Fruit fly (Drosophila melanogaster) whole organism, embryonic: ENCODE measurements around the gene CG3630.

ENCODE experiments used
- Abd-B ChIP-seq: fragments of 200-800 bp; sonication (Bioruptor generic); optimal IDR thresholded peaks from 2 replicates; lab custom pipeline; 2018; ENCODE audit warnings: missing biosample characterization, mild to moderate bottlenecking, missing genetic modification characterization, moderate library complexity
- Awh ChIP-seq: fragments of 200-800 bp; sonication (Bioruptor generic); IDR thresholded peaks from 2 replicates; pipeline ENCODE4, ENCODE4 v1.3.6; 2022; ENCODE audit warnings: missing biosample characterization, missing genetic modification characterization
- Bdp1 ChIP-seq: fragments of 200-800 bp; sonication (Bioruptor generic); optimal IDR thresholded peaks from 3 replicates; lab custom pipeline; 2016; ENCODE audit warnings: missing biosample characterization, missing genetic modification characterization
- BtbVII ChIP-seq: fragments of 200-800 bp; sonication (Bioruptor generic); optimal IDR thresholded peaks from 3 replicates; lab custom pipeline; 2017; ENCODE audit warnings: missing biosample characterization, mild to moderate bottlenecking, missing genetic modification characterization
- CG12299 ChIP-seq: fragments of 200-800 bp; sonication (Bioruptor generic); optimal IDR thresholded peaks from 2 replicates; lab custom pipeline; 2018; ENCODE audit warnings: missing biosample characterization, mild to moderate bottlenecking, missing genetic modification characterization
- CG12769 ChIP-seq: fragments of 200-800 bp; sonication (Bioruptor generic); optimal IDR thresholded peaks from 2 replicates; lab custom pipeline; 2019; ENCODE audit warnings: missing biosample characterization, mild to moderate bottlenecking, missing genetic modification characterization, moderate library complexity
- CG13775 ChIP-seq: fragments of 200-800 bp; sonication (Bioruptor generic); optimal IDR thresholded peaks from 3 replicates; lab custom pipeline; 2017; ENCODE audit warnings: missing biosample characterization, mild to moderate bottlenecking, missing genetic modification characterization
- CG13894 ChIP-seq: fragments of 200-800 bp; sonication (Bioruptor generic); optimal IDR thresholded peaks from 3 replicates; lab custom pipeline; 2018; ENCODE audit warnings: missing biosample characterization, mild to moderate bottlenecking, missing genetic modification characterization, moderate library complexity
- CG16779 ChIP-seq: fragments of 200-800 bp; sonication (Bioruptor generic); IDR thresholded peaks from 2 replicates; pipeline ENCODE4 v1.3.6; 2022; ENCODE audit warnings: missing biosample characterization, missing genetic modification characterization
- CG17359 ChIP-seq: fragments of 200-800 bp; sonication (Bioruptor generic); optimal IDR thresholded peaks from 3 replicates; lab custom pipeline; 2018; ENCODE audit warnings: missing biosample characterization, mild to moderate bottlenecking, missing genetic modification characterization, moderate library complexity
- CG17385 ChIP-seq: fragments of 200-800 bp; sonication (Bioruptor generic); optimal IDR thresholded peaks from 3 replicates; lab custom pipeline; 2018; ENCODE audit warnings: missing biosample characterization, mild to moderate bottlenecking, missing genetic modification characterization
- CG18262 ChIP-seq: fragments of 200-800 bp; optimal IDR thresholded peaks from 3 replicates; lab custom pipeline; 2019; ENCODE audit warnings: missing biosample characterization, mild to moderate bottlenecking, missing genetic modification characterization, moderate library complexity
- CG31388 ChIP-seq: fragments of 200-800 bp; sonication (Bioruptor generic); optimal IDR thresholded peaks from 2 replicates; lab custom pipeline; 2016; ENCODE audit warnings: missing biosample characterization, missing genetic modification characterization
- CG32772 ChIP-seq: fragments of 200-800 bp; sonication (Bioruptor generic); IDR thresholded peaks from 2 replicates; pipeline ENCODE4 v1.3.6; 2022; ENCODE audit warnings: missing biosample characterization, missing genetic modification characterization
- CG34224 ChIP-seq: fragments of 200-800 bp; sonication (Bioruptor generic); IDR thresholded peaks from 3 replicates; pipeline ENCODE4 v1.3.6; 2022; ENCODE audit warnings: missing biosample characterization, missing genetic modification characterization; ENCODE audit not compliant: partially characterized antibody
- CG34376 ChIP-seq: fragments of 200-800 bp; sonication (Bioruptor generic); optimal IDR thresholded peaks from 2 replicates; lab custom pipeline; 2018; ENCODE audit warnings: missing biosample characterization, mild to moderate bottlenecking, missing genetic modification characterization
- CG3995 ChIP-seq: fragments of 200-800 bp; sonication (Bioruptor generic); optimal IDR thresholded peaks from 3 replicates; lab custom pipeline; 2016; ENCODE audit warnings: missing biosample characterization, missing genetic modification characterization
- CG5180 ChIP-seq: fragments of 200-800 bp; sonication (Bioruptor generic); optimal IDR thresholded peaks from 3 replicates; lab custom pipeline; 2017; ENCODE audit warnings: missing biosample characterization, missing genetic modification characterization, mild to moderate bottlenecking, moderate library complexity, missing genetic modification reagents
- CG7987 ChIP-seq: fragments of 200-800 bp; sonication (Bioruptor generic); optimal IDR thresholded peaks from 2 replicates; lab custom pipeline; 2018; ENCODE audit warnings: missing biosample characterization, mild to moderate bottlenecking, missing genetic modification characterization, moderate library complexity
- CG8359 ChIP-seq: fragments of 200-800 bp; sonication (Bioruptor generic); optimal IDR thresholded peaks from 2 replicates; lab custom pipeline; 2017; ENCODE audit warnings: missing biosample characterization, mild to moderate bottlenecking, missing genetic modification characterization, borderline replicate concordance
- Camta ChIP-seq: fragments of 200-800 bp; sonication (Bioruptor generic); optimal IDR thresholded peaks from 2 replicates; lab custom pipeline; 2016; ENCODE audit warnings: missing biosample characterization, missing genetic modification characterization
- D ChIP-seq, 2 experiments: fragments of 200-800 bp in 1 of 2; fragments of >200 bp in 1 of 2; sonication (Bioruptor generic) in 1 of 2; optimal IDR thresholded peaks; 2 replicates in 1 of 2; 3 replicates in 1 of 2; lab custom pipeline; 2017; ENCODE audit warnings: mild to moderate bottlenecking in 1 of 2, missing biosample characterization in 1 of 2, missing genetic modification characterization in 1 of 2, missing genetic modification reagents in 1 of 2
- Doc3 ChIP-seq: fragments of 200-800 bp; sonication (Bioruptor generic); IDR thresholded peaks from 3 replicates; pipeline ENCODE4 v1.3.6; 2022; ENCODE audit warnings: missing biosample characterization, missing genetic modification characterization; ENCODE audit not compliant: partially characterized antibody
- HLH54F ChIP-seq: fragments of 200-800 bp; sonication (Bioruptor generic); optimal IDR thresholded peaks from 3 replicates; lab custom pipeline; 2016; ENCODE audit warnings: missing biosample characterization, missing genetic modification characterization
- Hand ChIP-seq: fragments of 200-800 bp; sonication (Bioruptor generic); optimal IDR thresholded peaks from 2 replicates; lab custom pipeline; 2017; ENCODE audit warnings: mild to moderate bottlenecking, missing biosample characterization, missing genetic modification reagents, missing genetic modification characterization
- Hr78 ChIP-seq, 2 experiments: fragments of 200-800 bp in 1 of 2; fragments of >200 bp in 1 of 2; sonication (Bioruptor generic) in 1 of 2; optimal IDR thresholded peaks; 2 replicates each; lab custom pipeline; 2017 to 2019; ENCODE audit warnings: missing biosample characterization in 2 of 2, missing genetic modification characterization in 2 of 2, mild to moderate bottlenecking in 1 of 2, moderate library complexity in 1 of 2
- Mad ChIP-seq: fragments of 200-800 bp; sonication (Bioruptor generic); optimal IDR thresholded peaks from 2 replicates; lab custom pipeline; 2016; ENCODE audit warnings: missing biosample characterization, missing genetic modification characterization
- Myb ChIP-seq: fragments of 200-800 bp; sonication (Bioruptor generic); optimal IDR thresholded peaks from 2 replicates; lab custom pipeline; 2016; ENCODE audit warnings: missing biosample characterization, missing genetic modification characterization
- Nf-YA ChIP-seq: fragments of 200-800 bp; sonication (Bioruptor generic); IDR thresholded peaks from 2 replicates; pipeline ENCODE4 v1.3.6; 2022; ENCODE audit warnings: missing biosample characterization, missing genetic modification characterization
- Oaz ChIP-seq: fragments of 200-800 bp; sonication (Bioruptor generic); IDR thresholded peaks from 2 replicates; pipeline ENCODE4 v1.3.6; 2022; ENCODE audit warnings: missing biosample characterization, missing genetic modification characterization
- Opbp ChIP-seq: fragments of 200-800 bp; sonication (Bioruptor generic); IDR thresholded peaks from 3 replicates; pipeline ENCODE4 v1.3.6; 2022; ENCODE audit warnings: missing biosample characterization, missing genetic modification characterization; ENCODE audit not compliant: partially characterized antibody
- Pdp1 ChIP-seq, 2 experiments: fragments of 200-800 bp; sonication (Bioruptor generic); optimal IDR thresholded peaks; 3 replicates each; lab custom pipeline; 2016; ENCODE audit warnings: missing biosample characterization in 2 of 2, missing genetic modification characterization in 2 of 2, mild to moderate bottlenecking in 1 of 2, moderate library complexity in 1 of 2
- Rfx ChIP-seq: fragments of 200-800 bp; sonication (Bioruptor generic); IDR thresholded peaks from 2 replicates; pipeline ENCODE4 v1.3.6; 2022; ENCODE audit warnings: missing biosample characterization, missing genetic modification characterization
- chinmo ChIP-seq: fragments of 200-800 bp; sonication (Bioruptor generic); IDR thresholded peaks from 4 replicates; pipeline ENCODE4 v1.3.6; 2022; ENCODE audit warnings: missing biosample characterization, missing genetic modification characterization; ENCODE audit not compliant: partially characterized antibody
- chm ChIP-seq: fragments of 200-800 bp; sonication (Bioruptor generic); IDR thresholded peaks from 2 replicates; pipeline ENCODE4 v1.3.6; 2022; ENCODE audit warnings: missing biosample characterization, missing genetic modification characterization
- eyg ChIP-seq: fragments of 200-800 bp; sonication (Bioruptor generic); optimal IDR thresholded peaks from 3 replicates; lab custom pipeline; 2016; ENCODE audit warnings: missing biosample characterization, missing genetic modification characterization
- fd3F ChIP-seq: fragments of 200-800 bp; sonication (Bioruptor generic); optimal IDR thresholded peaks from 2 replicates; lab custom pipeline; 2018; ENCODE audit warnings: missing biosample characterization, mild to moderate bottlenecking, missing genetic modification characterization, moderate library complexity
- grau ChIP-seq: fragments of 200-800 bp; optimal IDR thresholded peaks from 3 replicates; lab custom pipeline; 2019; ENCODE audit warnings: missing biosample characterization, mild to moderate bottlenecking, missing genetic modification characterization, moderate library complexity
- ken ChIP-seq: fragments of 200-800 bp; sonication (Bioruptor generic); IDR thresholded peaks from 3 replicates; pipeline ENCODE4 v1.3.6; 2022; ENCODE audit warnings: missing biosample characterization, missing genetic modification characterization
- pum ChIP-seq: fragments of 200-800 bp; sonication (Bioruptor generic); optimal IDR thresholded peaks from 2 replicates; lab custom pipeline; 2016; ENCODE audit warnings: missing biosample characterization, missing genetic modification characterization
- run ChIP-seq: fragments of 200-800 bp; sonication (Bioruptor generic); optimal IDR thresholded peaks from 3 replicates; lab custom pipeline; 2018; ENCODE audit warnings: missing biosample characterization, mild to moderate bottlenecking, missing genetic modification characterization
- sc ChIP-seq, 3 experiments: fragments of >200 bp in 2 of 3; fragments of 200-800 bp in 1 of 3; sonication (Bioruptor generic) in 1 of 3; optimal IDR thresholded peaks; 2 replicates in 2 of 3; 3 replicates in 1 of 3; lab custom pipeline; 2017; ENCODE audit warnings: mild to moderate bottlenecking in 1 of 3, missing biosample characterization in 1 of 3, missing genetic modification characterization in 1 of 3, missing genetic modification reagents in 1 of 3
- sd ChIP-seq: fragments of 200-800 bp; sonication (Bioruptor generic); optimal IDR thresholded peaks from 3 replicates; lab custom pipeline; 2018; ENCODE audit warnings: missing biosample characterization, mild to moderate bottlenecking, missing genetic modification characterization, moderate library complexity
- seq ChIP-seq: fragments of 200-800 bp; sonication (Bioruptor generic); IDR thresholded peaks from 2 replicates; pipeline ENCODE4 v1.3.6; 2022; ENCODE audit warnings: missing biosample characterization, missing genetic modification characterization
- sr ChIP-seq: fragments of 200-800 bp; sonication (Bioruptor generic); IDR thresholded peaks from 3 replicates; pipeline ENCODE4 v1.3.6; 2022; ENCODE audit warnings: missing biosample characterization, missing genetic modification characterization
- toy ChIP-seq: fragments of 200-800 bp; sonication (Bioruptor generic); IDR thresholded peaks from 2 replicates; pipeline ENCODE4 v1.3.6; 2022; ENCODE audit warnings: missing biosample characterization, missing genetic modification characterization
- vfl ChIP-seq: fragments of 200-800 bp; sonication (Bioruptor generic); optimal IDR thresholded peaks from 2 replicates; lab custom pipeline; 2016; ENCODE audit warnings: missing biosample characterization, missing genetic modification characterization
- z ChIP-seq: fragments of 200-800 bp; sonication (Bioruptor generic); IDR thresholded peaks from 3 replicates; pipeline ENCODE4 v1.3.6; 2022; ENCODE audit warnings: missing biosample characterization, missing genetic modification characterization

Gene CG3630

DNA sequence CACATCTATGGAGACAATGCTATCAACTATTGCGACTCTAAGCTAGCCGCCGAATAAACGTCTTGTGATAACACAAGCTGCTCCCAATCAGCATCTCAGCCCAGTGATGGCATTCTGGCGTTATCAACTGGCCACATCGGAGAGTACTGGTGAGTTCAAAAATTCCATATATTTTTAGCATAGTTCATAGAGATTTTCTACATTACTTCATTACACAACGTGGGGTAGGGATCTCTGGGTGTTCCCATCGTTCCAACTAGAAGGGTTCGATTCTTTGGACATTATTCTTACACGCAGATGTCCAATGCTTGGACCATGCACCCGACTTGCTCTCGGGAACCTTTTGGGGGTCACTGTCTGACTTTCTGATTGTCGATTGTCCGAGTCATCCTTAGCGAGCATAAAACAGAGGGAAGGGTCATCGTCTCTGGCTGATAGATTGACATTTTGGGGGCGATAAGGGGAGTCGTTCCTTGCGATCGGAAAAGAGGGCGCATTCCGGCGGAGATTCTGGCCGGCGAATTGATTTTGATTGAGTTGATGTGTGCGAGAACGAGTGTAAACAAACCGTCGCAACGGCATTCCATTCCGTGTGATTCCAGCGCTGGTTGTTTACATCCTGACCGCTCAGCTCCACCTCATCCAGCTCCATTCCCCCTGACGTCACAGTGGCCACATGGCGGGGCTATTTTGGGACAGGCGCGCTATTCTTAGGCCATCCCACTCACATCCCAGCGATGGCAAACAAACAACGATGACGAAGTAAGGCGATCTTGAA, at the start of gene CG3630, which contains the start of gene Cyp4d1:
Gene CG3630, plus strand, starts transcription at position 67 of the 778 bp plus-strand sequence.
Gene Cyp4d1, minus strand, starts transcription at position 51 of the 778 bp plus-strand sequence.
- TF ChIP-seq pum (GFP tag; lab: Kevin White, UChicago) (no peak), Hr78 (GFP tag; optimal IDR thresholded peaks at IDR 0.05; lab: Kevin White, UChicago) (peak in 1 of 2 experiments; percentile 14), CG17385 (no peak), Opbp (GFP tag; lab: Robert Waterston, UW) (no peak), Camta (GFP tag; lab: Kevin White, UChicago) (no peak), Pdp1 (GFP tag; optimal IDR thresholded peaks at IDR 0.05; lab: Kevin White, UChicago) (peak in 1 of 2 experiments; percentile 56), CG31388 (no peak), eyg (GFP tag; lab: Kevin White, UChicago) (no peak), CG13894 (tag; lab: Kevin White, UChicago) (no peak), ken (no peak), grau (tag; lab: Kevin White, UChicago) (no peak), CG18262 (tag; lab: Kevin White, UChicago) (no peak), chinmo (0 out of 4 replicates have a peak, but pooled peaks have one; percentile 11), z (GFP tag; lab: Robert Waterston, UW) (no peak), CG17359 (tag; lab: Kevin White, UChicago) (no peak), CG7987 (no peak), sc (optimal IDR thresholded peaks at IDR 0.05; lab: Kevin White, UChicago) (no peak), sc (GFP tag; optimal IDR thresholded peaks at IDR 0.05; lab: Kevin White, UChicago) (no peak), CG34376 (GFP tag; lab: Kevin White, UChicago) (peak; percentile 12), CG12769 (tag; lab: Kevin White, UChicago) (peak; percentile 86), sr (GFP tag; lab: Robert Waterston, UW) (0 out of 3 replicates have a peak, but pooled peaks have one; percentile 11), vfl (GFP tag; lab: Kevin White, UChicago) (no peak), sd (tag; lab: Kevin White, UChicago) (peak; percentile 77), Nf-YA (GFP tag; lab: Robert Waterston, UW) (no peak)

DNA sequence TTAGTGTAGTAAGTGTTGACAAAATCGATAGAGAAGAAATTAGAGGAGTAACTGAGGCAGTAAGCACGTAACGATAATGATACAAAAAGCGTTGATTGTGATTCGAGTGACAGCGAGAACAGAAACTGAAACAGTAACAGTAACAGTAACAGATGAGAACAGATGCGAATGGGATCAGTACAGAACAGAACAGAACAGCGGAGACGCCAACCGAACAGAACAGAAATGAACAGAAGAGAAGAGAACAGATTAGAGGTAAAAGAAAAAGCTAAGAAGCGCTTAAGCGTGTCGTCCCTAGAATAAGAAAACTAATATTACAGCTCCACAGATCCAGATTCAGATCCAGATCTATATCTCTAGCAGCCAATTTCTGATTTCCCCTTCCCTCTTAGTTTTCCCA, 49.3 kb upstream of the CG3630 start:
- TF ChIP-seq Oaz (GFP tag; lab: Robert Waterston, UW) = no peak
- TF ChIP-seq run (tag; lab: Kevin White, UChicago) = no peak
- no peak for TF ChIP-seq chm (GFP tag; lab: Robert Waterston, UW)
- TF ChIP-seq Awh (GFP tag; lab: Robert Waterston, UW) = no peak
- no peak for TF ChIP-seq Mad (GFP tag; lab: Kevin White, UChicago)
- TF ChIP-seq Hand (GFP tag; lab: Kevin White, UChicago) = no peak
- no peak for TF ChIP-seq CG5180
- TF ChIP-seq Bdp1 = no peak
- TF ChIP-seq HLH54F (GFP tag; lab: Kevin White, UChicago) = no peak
- TF ChIP-seq toy (GFP tag; lab: Robert Waterston, UW) = no peak
- TF ChIP-seq CG8359 (GFP tag; lab: Kevin White, UChicago) = no peak
- peak; percentile 62 for TF ChIP-seq CG3995 (GFP tag; lab: Kevin White, UChicago)
- no peak for TF ChIP-seq Abd-B (GFP tag; lab: Kevin White, UChicago)
- no peak for TF ChIP-seq fd3F (GFP tag; lab: Kevin White, UChicago)
- TF ChIP-seq CG34224 (GFP tag; lab: Robert Waterston, UW) = no peak
- TF ChIP-seq seq (GFP tag; lab: Robert Waterston, UW) = no peak
- TF ChIP-seq Myb = no peak
- TF ChIP-seq CG12299 (tag; lab: Kevin White, UChicago) = no peak
- TF ChIP-seq Rfx (GFP tag; lab: Robert Waterston, UW) = no peak
- TF ChIP-seq BtbVII (GFP tag; lab: Kevin White, UChicago) = no peak
- TF ChIP-seq D (optimal IDR thresholded peaks at IDR 0.05; lab: Kevin White, UChicago) = no peak
- TF ChIP-seq D (GFP tag; optimal IDR thresholded peaks at IDR 0.05; lab: Kevin White, UChicago) = no peak
- no peak for TF ChIP-seq CG32772 (GFP tag; lab: Robert Waterston, UW)
- TF ChIP-seq Doc3 (GFP tag; lab: Robert Waterston, UW) = no peak
- no peak for TF ChIP-seq CG16779
- TF ChIP-seq CG13775 (GFP tag; lab: Kevin White, UChicago) = no peak
